Worm (Caenorhabditis elegans): ENCODE measurements around the gene T23C6.4.

- no peak for TF ChIP-seq hlh-26 (GFP tag; conservative IDR thresholded peaks at IDR 0.05)
- TF ChIP-seq egrh-3 (GFP tag; IDR thresholded peaks at IDR 0.05): no peak
- no peak for TF ChIP-seq T26A5.8 (tag; optimal IDR thresholded peaks at IDR 0.05)
- TF ChIP-seq ets-4 (GFP tag; optimal IDR thresholded peaks at IDR 0.05): no peak
- TF ChIP-seq F52B5.7 (tag; optimal IDR thresholded peaks at IDR 0.05): no peak
- no peak for TF ChIP-seq pha-4 (tag; optimal IDR thresholded peaks at IDR 0.05)
These were observed 45.4 kb upstream of the T23C6.4 start, which contains the start of gene B0302.5 for ce11 chrX:17195080-17195479.

Measured in whole organism, young adult.